Fruit fly (Drosophila melanogaster) whole organism, embryonic: ENCODE data around the gene Creld.

Source experiments
- Bdp1 ChIP-seq: fragments of 200-800 bp; sonication (Bioruptor generic); optimal IDR thresholded peaks from 3 replicates; lab custom pipeline; 2016; ENCODE audit warnings: missing biosample characterization, missing genetic modification characterization
- CG11560 ChIP-seq: fragments of 200-800 bp; sonication (Bioruptor generic); IDR thresholded peaks from 3 replicates; pipeline ENCODE4 v1.3.6; 2022; ENCODE audit warnings: missing biosample characterization, missing genetic modification characterization
- CG13123 ChIP-seq: fragments of 200-800 bp; sonication (Bioruptor generic); optimal IDR thresholded peaks from 2 replicates; lab custom pipeline; 2016; ENCODE audit warnings: missing biosample characterization, missing genetic modification characterization
- CG13287 ChIP-seq: fragments of 200-800 bp; sonication (Bioruptor generic); IDR thresholded peaks from 2 replicates; pipeline ENCODE4 v1.3.6; 2022; ENCODE audit warnings: missing biosample characterization, missing genetic modification characterization; ENCODE audit not compliant: partially characterized antibody
- CG13424 ChIP-seq: fragments of 200-800 bp; sonication (Bioruptor generic); optimal IDR thresholded peaks from 2 replicates; lab custom pipeline; 2019; ENCODE audit warnings: missing biosample characterization, mild to moderate bottlenecking, missing genetic modification characterization, moderate library complexity
- CG14965 ChIP-seq: fragments of 200-800 bp; sonication (Bioruptor generic); optimal IDR thresholded peaks from 2 replicates; lab custom pipeline; 2016; ENCODE audit warnings: missing biosample characterization, missing genetic modification characterization, borderline replicate concordance
- CG17186 ChIP-seq: fragments of 200-800 bp; sonication (Bioruptor generic); optimal IDR thresholded peaks from 3 replicates; lab custom pipeline; 2017; ENCODE audit warnings: missing biosample characterization, missing genetic modification reagents, missing genetic modification characterization
- CG17359 ChIP-seq: fragments of 200-800 bp; sonication (Bioruptor generic); optimal IDR thresholded peaks from 3 replicates; lab custom pipeline; 2018; ENCODE audit warnings: missing biosample characterization, mild to moderate bottlenecking, missing genetic modification characterization, moderate library complexity
- CG2199 ChIP-seq: fragments of 200-800 bp; sonication (Bioruptor generic); IDR thresholded peaks from 3 replicates; pipeline ENCODE4 v1.3.6; 2022; ENCODE audit warnings: missing biosample characterization, missing genetic modification characterization
- CG31224 ChIP-seq: fragments of 200-800 bp; sonication (Bioruptor generic); IDR thresholded peaks from 2 replicates; pipeline ENCODE4 v1.3.6; 2022; ENCODE audit warnings: missing biosample characterization, missing genetic modification characterization
- CG31365 ChIP-seq: fragments of 200-800 bp; sonication (Bioruptor generic); optimal IDR thresholded peaks from 2 replicates; lab custom pipeline; 2018; ENCODE audit warnings: missing biosample characterization, mild to moderate bottlenecking, missing genetic modification characterization
- CG6654 ChIP-seq: fragments of 200-800 bp; sonication (Bioruptor generic); optimal IDR thresholded peaks from 2 replicates; lab custom pipeline; 2017; ENCODE audit warnings: missing biosample characterization, mild to moderate bottlenecking, missing genetic modification characterization
- CG7987 ChIP-seq: fragments of 200-800 bp; sonication (Bioruptor generic); optimal IDR thresholded peaks from 2 replicates; lab custom pipeline; 2018; ENCODE audit warnings: missing biosample characterization, mild to moderate bottlenecking, missing genetic modification characterization, moderate library complexity
- CG9727 ChIP-seq: fragments of 200-800 bp; sonication (Bioruptor generic); optimal IDR thresholded peaks from 3 replicates; lab custom pipeline; 2017; ENCODE audit warnings: missing biosample characterization, mild to moderate bottlenecking, missing genetic modification characterization
- D19A ChIP-seq: fragments of 200-800 bp; optimal IDR thresholded peaks from 3 replicates; lab custom pipeline; 2019; ENCODE audit warnings: missing biosample characterization, mild to moderate bottlenecking, missing genetic modification characterization, moderate library complexity
- D19B ChIP-seq: fragments of 200-800 bp; sonication (Bioruptor generic); optimal IDR thresholded peaks from 2 replicates; lab custom pipeline; 2017; ENCODE audit warnings: missing biosample characterization, mild to moderate bottlenecking, missing genetic modification characterization
- Dek ChIP-seq: fragments of 200-800 bp; sonication (Bioruptor generic); optimal IDR thresholded peaks from 3 replicates; lab custom pipeline; 2019; ENCODE audit warnings: missing biosample characterization, mild to moderate bottlenecking, missing genetic modification characterization, moderate library complexity
- Fer2 ChIP-seq: fragments of 200-800 bp; sonication (Bioruptor generic); optimal IDR thresholded peaks from 2 replicates; lab custom pipeline; 2018; ENCODE audit warnings: missing biosample characterization, mild to moderate bottlenecking, missing genetic modification characterization, moderate library complexity
- GATAe ChIP-seq: fragments of 200-800 bp; sonication (Bioruptor generic); conservative IDR thresholded peaks from 2 replicates; pipeline ENCODE4 v1.3.6; 2022; ENCODE audit warnings: missing biosample characterization, missing genetic modification characterization
- HHEX ChIP-seq: fragments of 200-800 bp; sonication (Bioruptor generic); optimal IDR thresholded peaks from 3 replicates; lab custom pipeline; 2017; ENCODE audit warnings: missing biosample characterization, mild to moderate bottlenecking, missing genetic modification characterization, missing genetic modification reagents
- HLHmδ ChIP-seq: fragments of 200-800 bp; sonication (Bioruptor generic); optimal IDR thresholded peaks from 2 replicates; lab custom pipeline; 2018; ENCODE audit warnings: missing biosample characterization, mild to moderate bottlenecking, missing genetic modification characterization, moderate library complexity
- Hand ChIP-seq: fragments of 200-800 bp; sonication (Bioruptor generic); optimal IDR thresholded peaks from 2 replicates; lab custom pipeline; 2017; ENCODE audit warnings: mild to moderate bottlenecking, missing biosample characterization, missing genetic modification reagents, missing genetic modification characterization
- Meics ChIP-seq: fragments of 200-800 bp; sonication (Bioruptor generic); optimal IDR thresholded peaks from 2 replicates; lab custom pipeline; 2017; ENCODE audit warnings: missing biosample characterization, mild to moderate bottlenecking, missing genetic modification characterization
- Poxn ChIP-seq: fragments of 200-800 bp; sonication (Bioruptor generic); IDR thresholded peaks from 2 replicates; pipeline ENCODE4 v1.3.6; 2022; ENCODE audit warnings: missing biosample characterization, missing genetic modification characterization
- TFAM ChIP-seq: fragments of 200-800 bp; sonication (Bioruptor generic); optimal IDR thresholded peaks from 2 replicates; lab custom pipeline; 2017; ENCODE audit warnings: missing biosample characterization, missing genetic modification characterization, inconsistent platforms
- Trl ChIP-seq, 3 experiments: fragments of >200 bp in 2 of 3; fragments of 200-800 bp in 1 of 3; sonication (Bioruptor generic) in 1 of 3; optimal IDR thresholded peaks; 2 replicates in 1 of 3; 3 replicates in 2 of 3; lab custom pipeline; 2016 to 2017; ENCODE audit warnings: missing biosample characterization in 1 of 3, missing genetic modification characterization in 1 of 3
- Vsx1 ChIP-seq: fragments of 200-800 bp; sonication (Bioruptor generic); optimal IDR thresholded peaks from 2 replicates; lab custom pipeline; 2017; ENCODE audit warnings: missing biosample characterization, mild to moderate bottlenecking, missing genetic modification characterization, missing genetic modification reagents
- amos ChIP-seq: fragments of 200-800 bp; sonication (Bioruptor generic); IDR thresholded peaks from 2 replicates; pipeline ENCODE4 v1.3.6; 2022; ENCODE audit warnings: missing biosample characterization, missing genetic modification characterization; ENCODE audit not compliant: partially characterized antibody
- eve ChIP-seq, 2 experiments: fragments of >200 bp; optimal IDR thresholded peaks; 2 replicates each; lab custom pipeline; 2017; ENCODE audit warnings: missing biosample characterization in 2 of 2, missing genetic modification characterization in 2 of 2
- inv ChIP-seq: fragments of 200-800 bp; sonication (Bioruptor generic); IDR thresholded peaks from 2 replicates; pipeline ENCODE4 v1.3.6; 2022; ENCODE audit warnings: missing biosample characterization, missing genetic modification characterization; ENCODE audit not compliant: partially characterized antibody
- kah ChIP-seq: fragments of 200-800 bp; sonication (Bioruptor generic); optimal IDR thresholded peaks from 2 replicates; lab custom pipeline; 2018; ENCODE audit warnings: missing biosample characterization, mild to moderate bottlenecking, missing genetic modification characterization
- kni ChIP-seq: fragments of 200-800 bp; sonication (Bioruptor generic); optimal IDR thresholded peaks from 3 replicates; lab custom pipeline; 2017; ENCODE audit warnings: mild to moderate bottlenecking, missing biosample characterization, missing genetic modification reagents, missing genetic modification characterization
- lmd ChIP-seq: fragments of 200-800 bp; sonication (Bioruptor generic); IDR thresholded peaks from 2 replicates; pipeline ENCODE4 v1.3.6; 2022; ENCODE audit warnings: missing biosample characterization, missing genetic modification characterization
- mirr ChIP-seq: fragments of 200-800 bp; sonication (Bioruptor generic); optimal IDR thresholded peaks from 3 replicates; lab custom pipeline; 2018; ENCODE audit warnings: missing biosample characterization, mild to moderate bottlenecking, missing genetic modification characterization
- nau ChIP-seq: fragments of 200-800 bp; sonication (Bioruptor generic); optimal IDR thresholded peaks from 3 replicates; lab custom pipeline; 2017; ENCODE audit warnings: missing biosample characterization, mild to moderate bottlenecking, missing genetic modification characterization, missing genetic modification reagents
- onecut ChIP-seq: fragments of 200-800 bp; sonication (Bioruptor generic); IDR thresholded peaks from 2 replicates; pipeline ENCODE4 v1.3.6; 2022; ENCODE audit warnings: missing biosample characterization, missing genetic modification characterization
- org-1 ChIP-seq: fragments of 200-800 bp; sonication (Bioruptor generic); optimal IDR thresholded peaks from 2 replicates; lab custom pipeline; 2017; ENCODE audit warnings: missing biosample characterization, missing genetic modification characterization
- p53 ChIP-seq: fragments of 200-800 bp; sonication (Bioruptor generic); optimal IDR thresholded peaks from 2 replicates; lab custom pipeline; 2016; ENCODE audit warnings: missing biosample characterization, missing genetic modification characterization
- pzg ChIP-seq: fragments of 200-800 bp; sonication (Bioruptor generic); optimal IDR thresholded peaks from 3 replicates; lab custom pipeline; 2018; ENCODE audit warnings: missing biosample characterization, mild to moderate bottlenecking, missing genetic modification characterization, moderate library complexity
- sc ChIP-seq, 3 experiments: fragments of >200 bp in 2 of 3; fragments of 200-800 bp in 1 of 3; sonication (Bioruptor generic) in 1 of 3; optimal IDR thresholded peaks; 2 replicates in 2 of 3; 3 replicates in 1 of 3; lab custom pipeline; 2017; ENCODE audit warnings: mild to moderate bottlenecking in 1 of 3, missing biosample characterization in 1 of 3, missing genetic modification characterization in 1 of 3, missing genetic modification reagents in 1 of 3
- slou ChIP-seq: fragments of 200-800 bp; sonication (Bioruptor generic); optimal IDR thresholded peaks from 3 replicates; lab custom pipeline; 2016; ENCODE audit warnings: missing biosample characterization, missing genetic modification characterization
- so ChIP-seq: fragments of 200-800 bp; sonication (Bioruptor generic); IDR thresholded peaks from 3 replicates; pipeline ENCODE4 v1.3.6; 2022; ENCODE audit warnings: missing biosample characterization, missing genetic modification characterization
- twi ChIP-seq: fragments of 200-800 bp; optimal IDR thresholded peaks from 2 replicates; lab custom pipeline; 2019; ENCODE audit warnings: missing biosample characterization, mild to moderate bottlenecking, missing genetic modification characterization, moderate library complexity
- tx ChIP-seq: fragments of 200-800 bp; sonication (Bioruptor generic); optimal IDR thresholded peaks from 2 replicates; lab custom pipeline; 2016; ENCODE audit warnings: missing biosample characterization, missing genetic modification characterization
- vfl ChIP-seq: fragments of 200-800 bp; sonication (Bioruptor generic); optimal IDR thresholded peaks from 2 replicates; lab custom pipeline; 2016; ENCODE audit warnings: missing biosample characterization, missing genetic modification characterization
- vvl ChIP-seq: fragments of 200-800 bp; sonication (Bioruptor generic); IDR thresholded peaks from 2 replicates; pipeline ENCODE4 v1.3.6; 2022; ENCODE audit warnings: missing biosample characterization, missing genetic modification characterization
- z ChIP-seq: fragments of 200-800 bp; sonication (Bioruptor generic); IDR thresholded peaks from 3 replicates; pipeline ENCODE4 v1.3.6; 2022; ENCODE audit warnings: missing biosample characterization, missing genetic modification characterization

Creld gene

dm6 chr2L:71869-72751 is 30.1 kb upstream of the Creld start (continued):
- TF ChIP-seq Poxn = no peak
- TF ChIP-seq Dek = no peak
- no peak for TF ChIP-seq CG2199 (GFP tag; lab: Robert Waterston, UW)
- TF ChIP-seq CG14965 (GFP tag; lab: Kevin White, UChicago) = no peak
- TF ChIP-seq TFAM = no peak
- peak; percentile 53 for TF ChIP-seq GATAe
- TF ChIP-seq vvl (GFP tag; lab: Robert Waterston, UW) = no peak
- TF ChIP-seq Meics (GFP tag; lab: Kevin White, UChicago) = no peak
- TF ChIP-seq kni (GFP tag; lab: Kevin White, UChicago) = no peak
- TF ChIP-seq amos (GFP tag; lab: Robert Waterston, UW) = peak; percentile 35; the same call in 1 of the 2 replicates
- TF ChIP-seq Bdp1 (GFP tag; lab: Kevin White, UChicago) = no peak
- no peak for TF ChIP-seq Fer2 (tag; lab: Kevin White, UChicago)
- no peak for TF ChIP-seq lmd
- no peak for TF ChIP-seq CG13424 (tag; lab: Kevin White, UChicago)
- no peak for TF ChIP-seq kah
- no peak for TF ChIP-seq org-1 (GFP tag; lab: Kevin White, UChicago)
- TF ChIP-seq twi (tag; lab: Kevin White, UChicago) = no peak
- no peak for TF ChIP-seq HHEX (GFP tag; lab: Kevin White, UChicago)
- no peak for TF ChIP-seq CG13123 (GFP tag; lab: Kevin White, UChicago)
- no peak for TF ChIP-seq vfl (GFP tag; lab: Kevin White, UChicago)
- no peak for TF ChIP-seq z (GFP tag; lab: Robert Waterston, UW)
- TF ChIP-seq CG11560 (tag; lab: Robert Waterston, UW) = no peak
- peak; percentile 57 to 65 for TF ChIP-seq Trl (optimal IDR thresholded peaks at IDR 0.05; lab: Kevin White, UChicago)
- no peak for TF ChIP-seq Trl (GFP tag; optimal IDR thresholded peaks at IDR 0.05; lab: Kevin White, UChicago)
- TF ChIP-seq Hand (GFP tag; lab: Kevin White, UChicago) = peak; percentile 5
- TF ChIP-seq CG31224 (GFP tag; lab: Robert Waterston, UW) = no peak
- no peak for TF ChIP-seq CG6654
- TF ChIP-seq CG17359 (tag; lab: Kevin White, UChicago) = no peak
- peak; percentile 14 for TF ChIP-seq pzg
- no peak for TF ChIP-seq D19A (tag; lab: Kevin White, UChicago)
- TF ChIP-seq nau (GFP tag; lab: Kevin White, UChicago) = no peak

dm6 chr2L:72752-73435 is 29.3 kb upstream of the Creld start:
- TF ChIP-seq D19B (GFP tag; lab: Kevin White, UChicago) (no peak), CG7987 (GFP tag; lab: Kevin White, UChicago) (peak; percentile 81), p53 (GFP tag; lab: Kevin White, UChicago) (peak; percentile 54), onecut (peak; percentile 41), slou (GFP tag; lab: Kevin White, UChicago) (no peak), sc (optimal IDR thresholded peaks at IDR 0.05; lab: Kevin White, UChicago) (no peak), sc (GFP tag; optimal IDR thresholded peaks at IDR 0.05; lab: Kevin White, UChicago) (no peak), CG31365 (tag; lab: Kevin White, UChicago) (peak; percentile 90), mirr (GFP tag; lab: Kevin White, UChicago) (peak; percentile 54), inv (GFP tag; lab: Robert Waterston, UW) (no peak; the same call in 1 of the 2 replicates), so (GFP tag; lab: Robert Waterston, UW) (no peak; the same call in 2 of the 3 replicates), Vsx1 (GFP tag; lab: Kevin White, UChicago) (no peak), D19A (tag; lab: Kevin White, UChicago) (no peak), HLHmδ (GFP tag; lab: Kevin White, UChicago) (no peak), CG17186 (GFP tag; lab: Kevin White, UChicago) (no peak), CG13287 (GFP tag; lab: Robert Waterston, UW) (peak; percentile 81), CG9727 (no peak), eve (GFP tag; optimal IDR thresholded peaks at IDR 0.05; lab: Kevin White, UChicago) (no peak), tx (GFP tag; lab: Kevin White, UChicago) (peak; percentile 5)
